Worm (Caenorhabditis elegans): ENCODE measurements around the gene F56D5.9.
A peak's percentile ranks its signal among the peaks of the same experiment; 100 is the strongest.

F56D5.9 gene

ce11 chrIV:9445407-9445806 is 23.1 kb upstream of the F56D5.9 start, which contains the start of gene hsp-12.3:
TSS of gene hsp-12.3 (minus strand) at chrIV:9445507.
- TF ChIP-seq snpc-3.4 (tag; optimal IDR thresholded peaks at IDR 0.05) (no peak), cebp-2 (GFP tag; IDR thresholded peaks at IDR 0.05) (no peak)

- TF ChIP-seq ztf-25 (GFP tag; IDR thresholded peaks at IDR 0.05) (0 out of 2 replicates have a peak, but pooled peaks have one; percentile 10), dpl-1 (GFP tag; optimal IDR thresholded peaks at IDR 0.05) (peak; percentile 3), lin-35 (GFP tag; optimal IDR thresholded peaks at IDR 0.05) (peak in 1 of 3 experiments; percentile 81), aptf-3 (GFP tag; IDR thresholded peaks at IDR 0.05) (no peak), nfyb-1 (GFP tag; IDR thresholded peaks at IDR 0.05) (peak; percentile 94), F55B11.4 (tag; optimal IDR thresholded peaks at IDR 0.05; ENCODE audit: borderline replicate concordance, insufficient read depth) (no peak), efl-1 (GFP tag; optimal IDR thresholded peaks at IDR 0.05) (peak; percentile 47), Y67H2A.10 (GFP tag; conservative IDR thresholded peaks at IDR 0.05) (peak; percentile 77; the same call in 1 of the 2 replicates), ztf-28 (GFP tag; IDR thresholded peaks at IDR 0.05) (0 out of 2 replicates have a peak, but pooled peaks have one; percentile 66), attf-3 (GFP tag; conservative IDR thresholded peaks at IDR 0.05) (peak; percentile 77), lsl-1 (GFP tag; optimal IDR thresholded peaks at IDR 0.05) (peak; percentile 74), madf-3 (GFP tag; IDR thresholded peaks at IDR 0.05) (0 out of 2 replicates have a peak, but pooled peaks have one; percentile 11), F57C9.4 (tag; optimal IDR thresholded peaks at IDR 0.05) (no peak), hlh-12 (tag; optimal IDR thresholded peaks at IDR 0.05) (no peak), lir-1 (GFP tag; conservative IDR thresholded peaks at IDR 0.05) (peak; percentile 76), ceh-100 (GFP tag; IDR thresholded peaks at IDR 0.05) (peak; percentile 84), gei-17 (GFP tag; optimal IDR thresholded peaks at IDR 0.05) (peak; percentile 67), mxl-1 (tag; optimal IDR thresholded peaks at IDR 0.05) (no peak), ama-1 (optimal IDR thresholded peaks at IDR 0.05) (peak; percentile 98), ama-1 (GFP tag; optimal IDR thresholded peaks at IDR 0.05) (no peak), ztf-26 (tag; optimal IDR thresholded peaks at IDR 0.05) (peak; percentile 63), ztf-22 (GFP tag; optimal IDR thresholded peaks at IDR 0.05) (no peak), athp-1 (tag; optimal IDR thresholded peaks at IDR 0.05) (peak; percentile 45), nhr-120 (GFP tag; IDR thresholded peaks at IDR 0.05) (no peak), F22D6.2 (tag; optimal IDR thresholded peaks at IDR 0.05) (peak; percentile 43), nfya-1 (tag; optimal IDR thresholded peaks at IDR 0.05; ENCODE audit: borderline replicate concordance, insufficient read depth) (no peak), D2030.7 (GFP tag; IDR thresholded peaks at IDR 0.05) (peak; percentile 96), B0019.2 (GFP tag; conservative IDR thresholded peaks at IDR 0.05) (peak; percentile 56; the same call in 1 of the 2 replicates), lag-1 (GFP tag; IDR thresholded peaks at IDR 0.05) (no peak), F52B5.7 (tag; optimal IDR thresholded peaks at IDR 0.05) (peak; percentile 18), B0336.3 (GFP tag; IDR thresholded peaks at IDR 0.05) (peak; percentile 95), madf-8 (GFP tag; conservative IDR thresholded peaks at IDR 0.05) (peak; percentile 49), F33H1.4 (GFP tag; IDR thresholded peaks at IDR 0.05) (peak; percentile 71), hrde-1 (tag; optimal IDR thresholded peaks at IDR 0.05; ENCODE audit: borderline replicate concordance) (peak; percentile 31), ceh-91 (GFP tag; IDR thresholded peaks at IDR 0.05) (peak; percentile 53), F57A8.1 (GFP tag; optimal IDR thresholded peaks at IDR 0.05) (peak; percentile 13), F39B2.1 (GFP tag; IDR thresholded peaks at IDR 0.05) (no peak), nfya-2 (GFP tag; IDR thresholded peaks at IDR 0.05) (0 out of 2 replicates have a peak, but pooled peaks have one; percentile 66), hmg-1.2 (GFP tag; IDR thresholded peaks at IDR 0.05) (peak; percentile 92), K12H6.12 (tag; optimal IDR thresholded peaks at IDR 0.05) (peak; percentile 83), rcor-1 (GFP tag; IDR thresholded peaks at IDR 0.05) (peak; percentile 85), madf-6 (GFP tag; IDR thresholded peaks at IDR 0.05) (peak; percentile 79), Y79H2A.3 (GFP tag; conservative IDR thresholded peaks at IDR 0.05) (peak; percentile 37; the same call in 1 of the 2 replicates), lin-26 (GFP tag; IDR thresholded peaks at IDR 0.05) (peak; percentile 57; the same call in 1 of the 2 replicates)
Measured at ce11 chrIV:9444417-9445026, 22.2 kb upstream of the F56D5.9 start.
